Fruit fly (Drosophila melanogaster): ENCODE measurements around the gene CG7394.
A peak's percentile ranks its signal among the peaks of the same experiment; 100 is the strongest.

The CG7394 gene

DNA sequence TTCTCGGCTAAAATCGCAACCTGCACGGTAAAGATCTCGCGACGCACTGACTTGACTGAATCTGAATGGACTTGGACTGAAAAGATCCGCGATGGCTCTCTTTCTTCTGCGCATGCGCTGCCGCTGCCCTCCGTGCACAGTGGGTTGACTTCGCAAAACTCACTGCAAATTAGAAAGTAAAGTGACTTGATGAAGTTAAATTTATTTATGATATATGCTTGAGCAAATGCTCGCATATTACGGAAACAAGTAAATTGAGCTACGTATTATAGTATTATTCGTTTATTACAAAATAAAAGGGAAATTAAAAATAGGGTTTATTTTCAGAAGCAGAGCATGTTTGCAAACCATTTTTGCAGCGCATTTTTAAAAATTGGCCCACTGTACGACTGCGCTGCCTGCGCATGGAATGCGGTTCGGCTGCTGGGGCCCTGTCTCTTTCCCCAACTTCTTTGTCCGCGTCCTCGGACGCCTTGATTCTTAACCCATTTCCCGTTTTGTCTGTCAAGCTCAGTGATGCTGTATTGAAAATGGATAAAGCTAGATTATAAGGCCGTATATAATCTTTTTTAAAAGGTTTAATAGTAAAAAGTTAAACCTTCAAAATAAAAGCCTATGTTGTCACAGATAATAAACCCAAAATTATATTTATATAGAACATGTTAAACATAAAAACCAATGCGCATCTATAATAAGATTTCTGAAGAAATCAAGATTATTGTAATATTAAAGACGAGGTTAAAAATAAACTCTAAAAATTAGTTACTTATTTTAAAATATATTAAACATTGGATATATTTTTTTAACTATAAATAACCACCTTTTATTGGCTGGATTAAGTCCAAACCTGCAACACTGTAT is 26.2 kb downstream of the CG7394 start, which contains the start of gene rt (continued):
- TF ChIP-seq Sry-β (GFP tag; optimal IDR thresholded peaks at IDR 0.05) = peak; percentile 85
- no peak for TF ChIP-seq Doc2 (GFP tag; IDR thresholded peaks at IDR 0.05)
- TF ChIP-seq CG15601 (tag; optimal IDR thresholded peaks at IDR 0.05) = peak; percentile 53
- peak; percentile 16 for TF ChIP-seq Atf-2 (GFP tag; optimal IDR thresholded peaks at IDR 0.05)
- TF ChIP-seq luna (GFP tag; optimal IDR thresholded peaks at IDR 0.05) = no peak
- peak; percentile 52 to 77 for TF ChIP-seq bsh (GFP tag; optimal IDR thresholded peaks at IDR 0.05)
- peak; percentile 24 for TF ChIP-seq CG17802 (tag; optimal IDR thresholded peaks at IDR 0.05)
- TF ChIP-seq CG15073 (GFP tag; optimal IDR thresholded peaks at IDR 0.05) = no peak
- TF ChIP-seq trem (tag; optimal IDR thresholded peaks at IDR 0.05) = peak; percentile 61
- no peak for TF ChIP-seq hbn (GFP tag; IDR thresholded peaks at IDR 0.05; ENCODE audit: partially characterized antibody)
- TF ChIP-seq h (optimal IDR thresholded peaks at IDR 0.05) = no peak
- no peak for TF ChIP-seq HmgD (GFP tag; optimal IDR thresholded peaks at IDR 0.05)
- no peak for TF ChIP-seq CG12236 (GFP tag; optimal IDR thresholded peaks at IDR 0.05)
- TF ChIP-seq z (GFP tag; IDR thresholded peaks at IDR 0.05) = no peak
- no peak for TF ChIP-seq unc-4 (GFP tag; IDR thresholded peaks at IDR 0.05; ENCODE audit: partially characterized antibody)
- TF ChIP-seq pros (GFP tag; optimal IDR thresholded peaks at IDR 0.05) = no peak
- TF ChIP-seq grn (GFP tag; optimal IDR thresholded peaks at IDR 0.05) = no peak
- peak; percentile 39 for TF ChIP-seq CG30020 (tag; optimal IDR thresholded peaks at IDR 0.05)
- TF ChIP-seq Dbx (GFP tag; IDR thresholded peaks at IDR 0.05) = no peak
- peak; percentile 9 for TF ChIP-seq CG12155 (GFP tag; optimal IDR thresholded peaks at IDR 0.05)
- TF ChIP-seq yki (optimal IDR thresholded peaks at IDR 0.05) = no peak
- TF ChIP-seq mam (GFP tag; optimal IDR thresholded peaks at IDR 0.05) = no peak
- TF ChIP-seq CG9727 (GFP tag; optimal IDR thresholded peaks at IDR 0.05) = peak; percentile 64
- TF ChIP-seq tna (GFP tag; IDR thresholded peaks at IDR 0.05; ENCODE audit: partially characterized antibody) = no peak
- no peak for TF ChIP-seq pho (GFP tag; optimal IDR thresholded peaks at IDR 0.05)
- TF ChIP-seq CG1832 (GFP tag; optimal IDR thresholded peaks at IDR 0.05) = no peak
- no peak for TF ChIP-seq gce (GFP tag; IDR thresholded peaks at IDR 0.05)
- TF ChIP-seq CG3407 (GFP tag; optimal IDR thresholded peaks at IDR 0.05) = peak; percentile 68
- no peak for TF ChIP-seq Dref (GFP tag; IDR thresholded peaks at IDR 0.05)
- TF ChIP-seq dm (GFP tag; optimal IDR thresholded peaks at IDR 0.05) = no peak
- no peak for TF ChIP-seq CG5245 (GFP tag; optimal IDR thresholded peaks at IDR 0.05)
- no peak for TF ChIP-seq emc (GFP tag; optimal IDR thresholded peaks at IDR 0.05)
- TF ChIP-seq CG10366 (GFP tag; IDR thresholded peaks at IDR 0.05) = 0 out of 2 replicates have a peak, but pooled peaks have one; percentile 16
- peak; percentile 12 for TF ChIP-seq gcm2 (GFP tag; optimal IDR thresholded peaks at IDR 0.05)
- peak; percentile 52 for TF ChIP-seq Xbp1 (GFP tag; optimal IDR thresholded peaks at IDR 0.05)
- no peak for TF ChIP-seq CG6765 (GFP tag; optimal IDR thresholded peaks at IDR 0.05)
- TF ChIP-seq CG3995 (GFP tag; optimal IDR thresholded peaks at IDR 0.05) = no peak
- TF ChIP-seq Hsf (GFP tag; optimal IDR thresholded peaks at IDR 0.05) = peak; percentile 63
- TF ChIP-seq CG2199 (GFP tag; IDR thresholded peaks at IDR 0.05) = 0 out of 3 replicates have a peak, but pooled peaks have one; percentile 67
- peak; percentile 42; the same call in 1 of the 2 replicates for TF ChIP-seq wor (GFP tag; IDR thresholded peaks at IDR 0.05)
- TF ChIP-seq sens-2 (GFP tag; IDR thresholded peaks at IDR 0.05) = peak; percentile 27; the same call in 1 of the 2 replicates
- 0 out of 2 replicates have a peak, but pooled peaks have one; percentile 27 for TF ChIP-seq CG32772 (GFP tag; IDR thresholded peaks at IDR 0.05)
- TF ChIP-seq gsb (GFP tag; IDR thresholded peaks at IDR 0.05) = no peak
- TF ChIP-seq CG9876 (GFP tag; optimal IDR thresholded peaks at IDR 0.05) = no peak
- no peak for TF ChIP-seq CG7786 (GFP tag; optimal IDR thresholded peaks at IDR 0.05)
- TF ChIP-seq sqz (GFP tag; optimal IDR thresholded peaks at IDR 0.05) = peak; percentile 31
- no peak for TF ChIP-seq CG7271 (tag; optimal IDR thresholded peaks at IDR 0.05)
- TF ChIP-seq Poxn (GFP tag; IDR thresholded peaks at IDR 0.05) = no peak
- no peak for TF ChIP-seq CG15479 (GFP tag; optimal IDR thresholded peaks at IDR 0.05)
- no peak for TF ChIP-seq slp2 (GFP tag; optimal IDR thresholded peaks at IDR 0.05)
- TF ChIP-seq TFAM (GFP tag; optimal IDR thresholded peaks at IDR 0.05) = no peak

Measured in whole organism, embryonic.